Fruit fly (Drosophila melanogaster): Measurements from ENCODE around the gene dome.

Gene dome

dm6 chrX:19645873-19646541 lies 37.3 kb downstream of the dome start, which contains the start of gene Arp10:
TSS of gene Arp10 (minus strand) at chrX:19646176.
- no peak for TF ChIP-seq noc (tag; optimal IDR thresholded peaks at IDR 0.05)

- TF ChIP-seq noc (tag; optimal IDR thresholded peaks at IDR 0.05) = no peak
Observed at dm6 chrX:19642819-19643504, 40.4 kb downstream of the dome start, which contains the start of the genes CG12237 and Sec61gamma. TSS of gene CG12237 (minus strand) at chrX:19642869. TSS of gene Sec61gamma (plus strand) at chrX:19643327.

- TF ChIP-seq noc (tag; optimal IDR thresholded peaks at IDR 0.05) = no peak
Observed at dm6 chrX:19640707-19641248, 42.5 kb downstream of the dome start.

dm6 chrX:19638328-19638940 lies 44.9 kb downstream of the dome start, which contains the start of gene Rcd-1:
TSS of gene Rcd-1 (plus strand) at chrX:19638767.
- no peak for TF ChIP-seq noc (tag; optimal IDR thresholded peaks at IDR 0.05)

- no peak for TF ChIP-seq noc (tag; optimal IDR thresholded peaks at IDR 0.05)
Observed at dm6 chrX:19637434-19638327, 45.6 kb downstream of the dome start.

dm6 chrX:19637002-19637420 lies 46.3 kb downstream of the dome start:
- TF ChIP-seq noc (tag; optimal IDR thresholded peaks at IDR 0.05) = no peak

dm6 chrX:19631365-19631832 lies 51.9 kb downstream of the dome start:
- TF ChIP-seq noc (tag; optimal IDR thresholded peaks at IDR 0.05) = no peak

All from whole organism, larva.